Worm (Caenorhabditis elegans) whole organism, L2 larva: Measurements from ENCODE around the gene rgs-2.

Source experiments
- R02D3.7 ChIP-seq: fragments of 150-350 bp; optimal IDR thresholded peaks from 2 replicates; lab custom pipeline; 2014; ENCODE audit warnings: missing biosample characterization, missing genetic modification characterization
- Y55F3AM.14 ChIP-seq: fragments of 200-800 bp; sonication (Bioruptor generic); optimal IDR thresholded peaks from 2 replicates; lab custom pipeline; 2018; ENCODE audit warnings: mild to moderate bottlenecking, missing genetic modification characterization, missing compliant biosample characterization
- ama-1 ChIP-seq: fragments of 150-350 bp; optimal IDR thresholded peaks from 2 replicates; lab custom pipeline; 2018; ENCODE audit warnings: inconsistent platforms
- fos-1 ChIP-seq: fragments of 150-350 bp; optimal IDR thresholded peaks from 2 replicates; lab custom pipeline; 2014; ENCODE audit warnings: missing biosample characterization, missing genetic modification characterization
- nhr-237 ChIP-seq: fragments of 150-350 bp; optimal IDR thresholded peaks from 2 replicates; lab custom pipeline; 2014; ENCODE audit warnings: missing biosample characterization, missing genetic modification characterization
- nhr-77 ChIP-seq: fragments of 150-350 bp; optimal IDR thresholded peaks from 2 replicates; lab custom pipeline; 2014; ENCODE audit warnings: missing biosample characterization, missing genetic modification characterization
- unc-62 ChIP-seq: fragments of 150-350 bp; optimal IDR thresholded peaks from 2 replicates; lab custom pipeline; 2014; ENCODE audit warnings: missing biosample characterization, missing genetic modification reagents, missing genetic modification characterization
- ztf-11 ChIP-seq: sonication (generic microtip); optimal IDR thresholded peaks from 2 replicates; lab custom pipeline; 2017; ENCODE audit warnings: missing biosample characterization, missing genetic modification characterization

ce11 chrX:12721429-12721828 lies 9.0 kb downstream of the rgs-2 start:
- no peak for TF ChIP-seq fos-1 (tag; lab: Kevin White, UChicago)
- TF ChIP-seq ztf-11 (tag; lab: Kevin White, UChicago), result no peak
- TF ChIP-seq unc-62, result no peak
- TF ChIP-seq nhr-77 (tag; lab: Kevin White, UChicago), result no peak
- no peak for TF ChIP-seq Y55F3AM.14 (GFP tag; lab: Kevin White, UChicago)
- no peak for TF ChIP-seq ama-1 (lab: Kevin White, UChicago)
- TF ChIP-seq R02D3.7 (tag; lab: Kevin White, UChicago), result no peak
- TF ChIP-seq nhr-237 (tag; lab: Kevin White, UChicago), result no peak
